Worm (Caenorhabditis elegans) whole organism, L1 larva: Measurements from ENCODE around the gene lron-3.

ENCODE experiments used
- ama-1 ChIP-seq: fragments of 150-350 bp; optimal IDR thresholded peaks from 2 replicates; lab custom pipeline; 2014
- efl-1 ChIP-seq, 4 experiments: fragments of 150-350 bp; optimal IDR thresholded peaks in 3 of 4; peaks in 1 of 4; 1 replicate in 1 of 4; 2 replicates in 3 of 4; lab custom pipeline; 2014; ENCODE audit warnings: missing biosample characterization in 2 of 4, missing genetic modification characterization in 2 of 4, missing genetic modification reagents in 2 of 4
- jun-1 ChIP-seq: fragments of 150-350 bp; optimal IDR thresholded peaks from 2 replicates; lab custom pipeline; 2014; ENCODE audit warnings: missing biosample characterization, missing genetic modification reagents, missing genetic modification characterization
- lin-39 ChIP-seq: fragments of 150-350 bp; optimal IDR thresholded peaks from 2 replicates; lab custom pipeline; 2014; ENCODE audit warnings: missing biosample characterization, missing genetic modification reagents, missing genetic modification characterization
- nhr-12 ChIP-seq: sonication (generic microtip); optimal IDR thresholded peaks from 2 replicates; lab custom pipeline; 2017; ENCODE audit warnings: missing biosample characterization, missing genetic modification characterization
- nhr-237 ChIP-seq: fragments of 150-350 bp; optimal IDR thresholded peaks from 2 replicates; lab custom pipeline; 2014; ENCODE audit warnings: missing biosample characterization, missing genetic modification characterization

DNA sequence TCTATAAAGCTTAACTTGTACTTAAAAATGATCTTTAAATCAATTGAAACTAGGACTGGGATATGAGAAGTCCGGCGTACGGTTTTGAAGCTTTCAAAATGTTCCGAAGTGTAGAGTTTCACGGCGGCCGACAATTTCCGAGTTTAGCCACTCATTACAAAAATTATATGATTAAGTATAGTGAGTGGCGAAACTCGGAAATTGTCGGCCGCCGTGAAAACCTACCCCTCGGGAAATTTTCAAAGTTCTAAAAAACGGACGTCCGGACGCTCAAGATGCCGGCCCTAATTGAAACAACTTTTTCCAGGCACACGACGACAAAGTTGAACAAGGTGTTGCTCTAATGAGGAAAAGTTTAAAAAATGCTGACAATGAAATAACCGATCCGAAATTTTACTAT lies 27.4 kb upstream of the lron-3 start:
- no peak for TF ChIP-seq nhr-237 (tag; lab: Kevin White, UChicago)
- no peak for TF ChIP-seq jun-1
- TF ChIP-seq nhr-12 (tag; lab: Kevin White, UChicago): no peak
- TF ChIP-seq ama-1 (lab: Kevin White, UChicago): no peak
- no peak for TF ChIP-seq efl-1 (optimal IDR thresholded peaks at IDR 0.05; lab: Kevin White, UChicago)
- no peak for TF ChIP-seq efl-1 (GFP tag; optimal IDR thresholded peaks at IDR 0.05 in 1 of 2; lab: Kevin White, UChicago)
- TF ChIP-seq lin-39 (tag; lab: Kevin White, UChicago): no peak
